ENCODE assay signal across 3 fruit fly cellular contexts in the genomic region with DNA sequence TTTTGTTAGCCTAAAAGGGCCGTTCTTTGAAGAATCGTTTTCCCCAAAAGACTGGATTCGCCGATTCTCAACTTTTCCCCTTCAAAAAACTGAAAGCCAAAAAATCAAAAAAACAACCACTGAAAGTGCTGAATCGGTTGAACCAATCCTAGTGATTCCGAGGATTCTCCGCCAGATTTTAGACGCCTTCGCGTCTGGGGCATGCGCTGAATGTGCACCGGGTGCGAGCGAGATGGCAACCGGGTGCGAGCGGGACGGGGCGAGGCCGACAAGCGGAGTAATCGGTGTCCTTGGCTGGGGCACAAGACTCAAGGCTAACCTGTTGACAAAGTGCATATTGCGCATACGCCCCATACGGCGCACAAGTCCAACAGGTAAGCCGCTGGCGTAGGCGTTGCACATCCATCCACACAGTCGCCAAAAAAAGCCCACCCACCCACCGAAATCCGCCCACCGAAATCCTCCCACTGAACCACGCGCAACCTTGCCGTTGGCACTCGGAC.
TF ChIP-seq lines count a peak whose summit lies in the region.

No protein-coding gene starts in this region.

- no peak for TF ChIP-seq CTCF in whole organism, embryonic (GFP tag; optimal IDR thresholded peaks at IDR 0.05; lab: Kevin White, UChicago)

TF ChIP-seq in whole organism, adult, 20 proteins besides CTCF, POLR2A, EP300 and RAD21:
- TF ChIP-seq CG14711 (tag; optimal IDR thresholded peaks at IDR 0.05; lab: Kevin White, UChicago), result no peak
- peak; percentile 96 for TF ChIP-seq pad (GFP tag; optimal IDR thresholded peaks at IDR 0.05; lab: Kevin White, UChicago)
TF ChIP-seq in whole organism, adult: peak in this region for 1.

TF ChIP-seq in whole organism, embryonic, 481 proteins besides CTCF, POLR2A, EP300 and RAD21:
- TF ChIP-seq onecut (GFP tag; IDR thresholded peaks at IDR 0.05; lab: Robert Waterston, UW) (no peak), ewg (GFP tag; optimal IDR thresholded peaks at IDR 0.05; lab: Kevin White, UChicago) (peak; percentile 3), scrt (GFP tag; optimal IDR thresholded peaks at IDR 0.05; lab: Kevin White, UChicago) (peak; percentile 92), CG7987 (GFP tag; optimal IDR thresholded peaks at IDR 0.05; lab: Kevin White, UChicago) (no peak), Nf-YC (tag; optimal IDR thresholded peaks at IDR 0.05; lab: Kevin White, UChicago) (peak; percentile 95), Deaf1 (tag; optimal IDR thresholded peaks at IDR 0.05; lab: Kevin White, UChicago) (peak; percentile 54), Nf-YB (GFP tag; optimal IDR thresholded peaks at IDR 0.05; lab: Kevin White, UChicago) (peak; percentile 88), CG1832 (GFP tag; optimal IDR thresholded peaks at IDR 0.05; lab: Kevin White, UChicago) (peak; percentile 22)

TF ChIP-seq in whole organism, pupa, 21 proteins besides CTCF, POLR2A, EP300 and RAD21:
- TF ChIP-seq CG9948 (tag; optimal IDR thresholded peaks at IDR 0.05; lab: Kevin White, UChicago) (no peak), CG12605 (GFP tag; IDR thresholded peaks at IDR 0.05; lab: Robert Waterston, UW) (peak; percentile 82)
TF ChIP-seq in whole organism, pupa: peak in this region for 1.
